Fruit fly (Drosophila melanogaster) whole organism, adult: Measurements from ENCODE around the gene Dph3.
A peak's percentile ranks its signal among the peaks of the same experiment; 100 is the strongest.

Source experiments
- CG11617 ChIP-seq: fragments of 200-800 bp; sonication (Bioruptor generic); optimal IDR thresholded peaks from 2 replicates; lab custom pipeline; 2017; ENCODE audit warnings: mild to moderate bottlenecking, missing biosample characterization, missing genetic modification reagents, missing genetic modification characterization
- CG12768 ChIP-seq: fragments of 200-800 bp; sonication (Bioruptor generic); optimal IDR thresholded peaks from 2 replicates; lab custom pipeline; 2017; ENCODE audit warnings: missing biosample characterization, missing genetic modification characterization, mild to moderate bottlenecking, moderate library complexity, missing genetic modification reagents
- CG14711 ChIP-seq: fragments of 200-800 bp; sonication (Bioruptor generic); optimal IDR thresholded peaks from 2 replicates; lab custom pipeline; 2018; ENCODE audit warnings: missing biosample characterization, mild to moderate bottlenecking, missing genetic modification characterization, moderate library complexity
- CG1620 ChIP-seq: fragments of 200-800 bp; sonication (Bioruptor generic); optimal IDR thresholded peaks from 2 replicates; lab custom pipeline; 2016; ENCODE audit warnings: missing biosample characterization, missing genetic modification characterization
- CG33017 ChIP-seq: fragments of 200-800 bp; sonication (Bioruptor generic); optimal IDR thresholded peaks from 2 replicates; lab custom pipeline; 2018; ENCODE audit warnings: missing biosample characterization, mild to moderate bottlenecking, missing genetic modification characterization, moderate library complexity
- CG5204 ChIP-seq: fragments of 200-800 bp; sonication (Bioruptor generic); optimal IDR thresholded peaks from 2 replicates; lab custom pipeline; 2016; ENCODE audit warnings: missing biosample characterization, missing genetic modification characterization
- CG7045 ChIP-seq: fragments of 200-800 bp; sonication (Bioruptor generic); optimal IDR thresholded peaks from 2 replicates; lab custom pipeline; 2017; ENCODE audit warnings: missing biosample characterization, mild to moderate bottlenecking, missing genetic modification characterization
- CG7101 ChIP-seq: fragments of 200-800 bp; sonication (Bioruptor generic); optimal IDR thresholded peaks from 2 replicates; lab custom pipeline; 2018; ENCODE audit warnings: missing biosample characterization, mild to moderate bottlenecking, missing genetic modification characterization, moderate library complexity
- Clk ChIP-seq: fragments of 200-800 bp; sonication (Bioruptor generic); optimal IDR thresholded peaks from 2 replicates; lab custom pipeline; 2017; ENCODE audit warnings: missing biosample characterization, missing genetic modification characterization
- Crg-1 ChIP-seq: fragments of 200-800 bp; sonication (Bioruptor generic); optimal IDR thresholded peaks from 2 replicates; lab custom pipeline; 2016; ENCODE audit warnings: missing biosample characterization, missing genetic modification characterization
- Hr96 ChIP-seq: fragments of 200-800 bp; sonication (Bioruptor generic); optimal IDR thresholded peaks from 2 replicates; lab custom pipeline; 2016; ENCODE audit warnings: missing biosample characterization, missing genetic modification characterization
- Mnt ChIP-seq: fragments of 200-800 bp; sonication (Bioruptor generic); optimal IDR thresholded peaks from 2 replicates; lab custom pipeline; 2016; ENCODE audit warnings: missing biosample characterization, mild to moderate bottlenecking, missing genetic modification characterization
- bab1 ChIP-seq: fragments of 200-800 bp; sonication (Bioruptor generic); optimal IDR thresholded peaks from 3 replicates; lab custom pipeline; 2019; ENCODE audit warnings: missing biosample characterization, mild to moderate bottlenecking, missing genetic modification characterization, moderate library complexity
- cic ChIP-seq: fragments of 200-800 bp; sonication (Bioruptor generic); optimal IDR thresholded peaks from 2 replicates; lab custom pipeline; 2017; ENCODE audit warnings: missing biosample characterization, mild to moderate bottlenecking, missing genetic modification characterization, moderate library complexity
- cnc ChIP-seq, 2 experiments: fragments of >200 bp; optimal IDR thresholded peaks; 2 replicates each; lab custom pipeline; 2017
- kay ChIP-seq: fragments of 200-800 bp; sonication (Bioruptor generic); peaks from one replicate; lab custom pipeline; 2016; ENCODE audit warnings: missing biosample characterization, missing genetic modification characterization, borderline replicate concordance
- ovo ChIP-seq: fragments of 200-800 bp; sonication (Bioruptor generic); optimal IDR thresholded peaks from 2 replicates; lab custom pipeline; 2016; ENCODE audit warnings: missing biosample characterization, missing genetic modification characterization
- pad ChIP-seq: fragments of 200-800 bp; sonication (Bioruptor generic); optimal IDR thresholded peaks from 3 replicates; lab custom pipeline; 2017; ENCODE audit warnings: missing biosample characterization, missing genetic modification characterization, mild to moderate bottlenecking, moderate library complexity, missing genetic modification reagents
- tj ChIP-seq: fragments of 200-800 bp; sonication (Bioruptor generic); optimal IDR thresholded peaks from 3 replicates; lab custom pipeline; 2017; ENCODE audit warnings: missing biosample characterization, mild to moderate bottlenecking, missing genetic modification characterization, moderate library complexity
- toe ChIP-seq: fragments of 200-800 bp; sonication (Bioruptor generic); optimal IDR thresholded peaks from 2 replicates; lab custom pipeline; 2016; ENCODE audit warnings: missing biosample characterization, missing genetic modification characterization

Dph3 gene

DNA sequence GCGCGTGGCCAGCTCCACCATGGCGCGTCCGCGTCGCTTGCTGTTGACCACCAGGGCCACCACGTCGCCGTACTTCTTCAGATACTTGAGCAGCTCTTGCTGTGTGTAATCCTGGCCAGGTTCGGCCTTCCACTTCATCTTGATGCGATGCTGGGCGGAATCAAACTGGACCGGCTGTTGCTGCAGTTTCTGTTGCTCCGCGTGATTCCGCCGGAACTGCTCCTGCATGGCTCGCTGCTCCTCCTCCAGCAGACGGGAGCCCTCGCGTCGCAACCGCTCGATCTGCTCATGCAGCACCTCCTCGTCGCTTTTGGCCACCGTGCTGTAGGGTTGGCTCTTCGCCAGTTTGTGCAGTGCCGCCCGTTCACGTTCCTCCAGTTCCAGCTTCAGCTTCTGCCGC, 675 bp upstream of the Dph3 start:
- no peak for TF ChIP-seq cic (GFP tag; lab: Kevin White, UChicago)
- TF ChIP-seq Hr96 (GFP tag; lab: Kevin White, UChicago) = no peak

DNA sequence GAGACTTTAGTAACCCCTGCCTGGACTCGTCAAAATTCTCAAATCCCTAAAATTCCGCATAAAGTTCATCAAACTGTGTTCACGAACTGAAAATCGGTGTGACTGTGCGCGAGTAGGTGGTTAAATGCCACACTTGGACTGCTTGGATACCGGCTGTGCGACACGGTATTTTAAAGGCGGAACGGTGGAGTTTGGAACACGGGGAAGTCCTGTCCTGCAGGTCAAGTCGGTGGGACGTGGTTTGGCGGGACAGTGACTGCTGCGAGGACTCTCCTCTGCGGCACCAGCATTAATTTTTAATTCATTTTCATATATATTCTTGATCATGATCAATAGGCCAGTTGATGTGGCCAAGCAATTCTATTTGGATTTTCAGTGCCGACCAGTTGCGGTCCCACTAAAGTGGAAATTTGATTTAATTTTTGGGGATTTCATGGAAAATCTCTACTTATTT, 3.2 kb downstream of the Dph3 start, which contains the start of the genes Arfip and CG17721:
TSS of gene Arfip (minus strand) at position 96 of the 454 bp plus-strand sequence.
TSS of gene CG17721 (plus strand) at position 223 of the 454 bp plus-strand sequence.
- TF ChIP-seq cnc (optimal IDR thresholded peaks at IDR 0.05; lab: Kevin White, UChicago) (no peak), tj (GFP tag; lab: Kevin White, UChicago) (no peak), ovo (GFP tag; lab: Kevin White, UChicago) (no peak), Clk (GFP tag; lab: Kevin White, UChicago) (no peak), Mnt (no peak), CG7101 (tag; lab: Kevin White, UChicago) (no peak), CG33017 (tag; lab: Kevin White, UChicago) (no peak)

DNA sequence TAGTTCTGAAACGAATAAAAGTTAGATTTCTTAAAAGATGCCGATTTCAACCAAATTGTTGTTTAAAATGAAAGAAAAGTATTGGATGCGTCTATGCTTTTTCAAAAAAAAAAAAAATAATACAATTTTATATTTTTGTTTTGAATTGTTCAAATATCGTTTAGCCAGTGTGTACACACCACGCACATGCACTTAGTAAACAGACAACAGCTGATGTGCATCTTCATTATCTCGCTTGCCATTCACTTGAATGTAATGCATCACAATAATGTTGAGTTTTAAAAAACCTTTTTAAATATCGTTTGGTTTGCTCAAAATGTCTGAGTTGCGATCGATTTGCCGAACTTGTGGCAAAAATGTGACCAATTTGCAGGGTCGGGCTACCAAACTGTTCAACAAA, 4.3 kb downstream of the Dph3 start, which contains the start of gene CG31441:
TSS of gene CG31441 (plus strand) at position 246 of the 400 bp plus-strand sequence.
- TF ChIP-seq kay = no peak
- peak; percentile 61 for TF ChIP-seq Mnt
- no peak for TF ChIP-seq CG7045
- peak; percentile 15 for TF ChIP-seq bab1 (GFP tag; lab: Kevin White, UChicago)

DNA sequence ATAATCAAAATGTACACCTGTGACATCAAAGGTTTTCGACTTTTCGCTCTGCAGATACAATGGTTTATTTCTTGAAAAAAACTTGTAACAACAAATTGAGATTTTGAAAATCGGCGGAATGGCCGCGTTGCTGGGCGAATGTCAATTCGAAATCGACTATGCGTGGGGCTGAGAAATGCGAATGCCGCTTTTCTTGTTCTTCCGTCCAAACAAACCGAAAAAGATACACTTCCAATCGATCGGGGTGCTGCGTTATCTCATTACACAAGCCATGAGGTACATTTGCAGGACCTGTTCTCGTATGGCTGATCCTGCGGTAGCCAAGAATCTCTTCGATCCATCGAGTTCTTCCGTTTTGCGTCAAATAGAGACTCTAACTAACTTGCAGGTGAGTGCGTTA, 5.9 kb downstream of the Dph3 start, which contains the start of gene CG31388:
TSS of gene CG31388 (plus strand) at position 218 of the 400 bp plus-strand sequence.
- TF ChIP-seq bab1 (GFP tag; lab: Kevin White, UChicago) (peak; percentile 10), Mnt (peak; percentile 34), CG33017 (tag; lab: Kevin White, UChicago) (no peak)

DNA sequence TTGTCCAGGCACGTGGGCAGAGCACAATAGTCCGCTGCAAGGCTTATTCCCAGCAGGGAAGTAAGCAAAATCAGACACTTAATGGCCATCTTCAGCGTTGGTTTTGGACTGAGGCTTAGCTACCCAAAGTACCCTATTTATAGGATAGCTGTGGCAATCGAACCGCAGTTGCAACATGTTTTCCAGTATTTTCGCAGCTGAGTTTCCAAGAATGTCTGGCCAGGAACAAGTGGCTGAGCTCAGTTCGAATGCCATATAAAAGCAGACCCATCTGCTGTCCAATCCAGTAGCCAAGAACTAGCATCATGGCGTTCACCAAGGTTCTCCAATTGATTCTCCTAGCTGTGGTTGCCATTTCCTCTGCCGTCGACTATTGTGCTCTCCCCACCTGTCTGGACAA, 9.2 kb downstream of the Dph3 start, which contains the start of the genes scpr-B and scpr-A:
TSS of gene scpr-B (minus strand) at position 101 of the 400 bp plus-strand sequence.
TSS of gene scpr-A (plus strand) at position 293 of the 400 bp plus-strand sequence.
- no peak for TF ChIP-seq Hr96 (GFP tag; lab: Kevin White, UChicago)

DNA sequence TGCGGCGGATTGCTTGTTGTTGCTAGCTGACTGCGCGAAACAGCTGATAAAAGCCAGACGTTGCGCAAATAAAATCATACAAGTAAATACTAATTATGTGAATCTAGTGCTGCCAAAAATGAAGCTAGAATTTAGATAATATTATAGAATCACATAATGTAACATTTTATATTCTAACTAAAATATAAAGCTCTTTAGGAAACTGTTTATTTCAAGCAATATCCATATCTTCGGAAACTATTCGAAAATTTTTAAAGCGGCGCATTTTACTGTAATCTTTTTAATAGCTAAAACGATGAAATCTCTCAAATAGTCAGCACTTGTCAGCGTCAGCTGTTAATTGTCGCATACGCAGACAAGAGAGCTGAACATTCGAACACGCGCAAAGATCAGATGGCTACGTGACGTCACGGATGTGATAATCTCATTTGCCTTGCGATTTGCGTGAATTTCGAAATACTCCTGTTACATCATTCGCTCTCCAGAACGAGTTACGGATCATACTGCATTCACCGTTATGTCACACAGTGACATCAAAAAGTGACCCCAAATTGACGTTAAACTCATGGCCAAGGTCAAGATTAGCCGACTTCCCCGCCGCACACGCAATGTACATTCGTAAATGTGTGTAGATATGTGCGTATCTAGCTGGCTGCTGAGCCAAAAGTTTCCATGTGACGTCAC, 11.5 kb downstream of the Dph3 start:
- TF ChIP-seq bab1 (GFP tag; lab: Kevin White, UChicago) (peak; percentile 24), Hr96 (GFP tag; lab: Kevin White, UChicago) (no peak), Mnt (peak; percentile 5), ovo (GFP tag; lab: Kevin White, UChicago) (peak; percentile 26), CG14711 (tag; lab: Kevin White, UChicago) (peak; percentile 37), pad (peak; percentile 67), cnc (optimal IDR thresholded peaks at IDR 0.05; lab: Kevin White, UChicago) (no peak), cic (GFP tag; lab: Kevin White, UChicago) (peak; percentile 20), CG7101 (tag; lab: Kevin White, UChicago) (peak; percentile 36)

DNA sequence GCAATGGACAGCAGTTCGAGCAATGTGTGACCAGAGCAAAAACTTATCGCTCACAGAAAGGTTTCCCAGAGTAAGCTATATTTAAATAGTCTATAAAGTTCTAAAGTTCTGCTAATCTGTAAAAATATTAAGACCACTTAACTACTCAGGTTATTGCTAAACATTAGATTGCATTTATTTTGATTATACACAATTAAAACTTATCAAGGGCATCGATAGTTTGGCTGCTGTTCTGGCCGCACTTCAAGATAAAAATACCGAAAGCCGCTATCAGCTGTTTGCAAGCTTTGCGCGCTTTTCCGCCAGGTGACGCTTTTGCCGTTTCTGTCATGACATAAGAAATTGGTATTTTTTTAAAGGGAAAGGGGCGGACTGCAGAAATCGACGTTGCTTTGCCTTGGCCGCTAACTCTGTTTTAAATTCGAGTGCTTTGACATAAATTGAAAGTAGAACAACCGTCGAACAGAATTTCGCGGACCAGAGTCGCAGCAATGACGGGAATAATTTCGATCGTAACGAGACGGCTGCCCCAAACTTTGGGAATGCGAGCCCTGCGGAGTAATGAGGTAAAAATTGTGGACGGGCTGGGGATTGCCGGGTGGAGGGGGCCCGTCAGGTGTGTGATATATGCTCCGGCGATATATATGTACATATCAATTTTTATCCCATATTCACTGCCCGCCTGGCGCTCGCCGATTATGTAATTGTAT, 12.4 kb downstream of the Dph3 start, which contains the start of the genes CG17734 and CG5214:
TSS of gene CG17734 (minus strand) at position 49 of the 710 bp plus-strand sequence.
TSS of gene CG5214 (plus strand) at position 352 of the 710 bp plus-strand sequence.
- TF ChIP-seq Hr96 (GFP tag; lab: Kevin White, UChicago) (peak; percentile 44), CG12768 (GFP tag; lab: Kevin White, UChicago) (no peak), CG11617 (GFP tag; lab: Kevin White, UChicago) (peak; percentile 30), CG5204 (GFP tag; lab: Kevin White, UChicago) (no peak), cic (GFP tag; lab: Kevin White, UChicago) (peak; percentile 32), CG7045 (no peak), cnc (optimal IDR thresholded peaks at IDR 0.05; lab: Kevin White, UChicago) (no peak), CG7101 (tag; lab: Kevin White, UChicago) (peak; percentile 9), tj (GFP tag; lab: Kevin White, UChicago) (peak; percentile 100), kay (no peak), CG1620 (GFP tag; lab: Kevin White, UChicago) (peak; percentile 19), Mnt (peak; percentile 49), bab1 (GFP tag; lab: Kevin White, UChicago) (peak; percentile 51), toe (peak; percentile 52), pad (no peak), CG33017 (tag; lab: Kevin White, UChicago) (no peak), ovo (GFP tag; lab: Kevin White, UChicago) (no peak), Crg-1 (GFP tag; lab: Kevin White, UChicago) (no peak), CG14711 (tag; lab: Kevin White, UChicago) (no peak), Clk (GFP tag; lab: Kevin White, UChicago) (no peak)
